Worm (Caenorhabditis elegans) whole organism, L4 larva: ENCODE results near the gene slc-17.4.
A peak's percentile ranks its signal among the peaks of the same experiment; 100 is the strongest.

Experiments used
- Y48G9A.11 ChIP-seq: fragments of 200-800 bp; sonication (Bioruptor generic); IDR thresholded peaks from 2 replicates; pipeline ENCODE4 v1.3.6; 2022; ENCODE audit warnings: missing genetic modification reagents, missing genetic modification characterization, missing compliant biosample characterization
- ceh-44 ChIP-seq: fragments of 200-800 bp; sonication (Bioruptor generic); IDR thresholded peaks from 2 replicates; pipeline ENCODE4 v1.3.6; 2022; ENCODE audit warnings: missing genetic modification reagents, missing genetic modification characterization, missing compliant biosample characterization
- lsy-2 ChIP-seq, 2 experiments: fragments of 150-350 bp in 1 of 2; sonication (generic microtip) in 1 of 2; optimal IDR thresholded peaks; 2 replicates each; lab custom pipeline; 2014 to 2017; ENCODE audit warnings: missing biosample characterization in 2 of 2, missing genetic modification characterization in 2 of 2
- madf-9 ChIP-seq: fragments of 200-800 bp; sonication (Bioruptor generic); conservative IDR thresholded peaks from 2 replicates; pipeline ENCODE4 v1.3.6; 2022; ENCODE audit warnings: missing genetic modification reagents, missing genetic modification characterization, missing compliant biosample characterization
- mdl-1 ChIP-seq, 2 experiments: fragments of 150-350 bp in 1 of 2; sonication (generic microtip) in 1 of 2; optimal IDR thresholded peaks; 2 replicates each; lab custom pipeline; 2014 to 2017; ENCODE audit warnings: missing biosample characterization in 2 of 2, missing genetic modification characterization in 2 of 2
- nhr-11 ChIP-seq: fragments of 150-350 bp; optimal IDR thresholded peaks from 2 replicates; lab custom pipeline; 2014; ENCODE audit warnings: missing biosample characterization, missing genetic modification characterization
- snpc-4 ChIP-seq: fragments of 150-350 bp; optimal IDR thresholded peaks from 2 replicates; lab custom pipeline; 2014; ENCODE audit warnings: missing biosample characterization, missing genetic modification characterization
- tag-97 ChIP-seq: fragments of 200-800 bp; sonication (Bioruptor generic); IDR thresholded peaks from 2 replicates; pipeline ENCODE4 v1.3.6; 2022; ENCODE audit warnings: missing genetic modification characterization, missing compliant biosample characterization
- unc-62 ChIP-seq, 3 experiments: fragments of 150-350 bp in 1 of 3; sonication (generic microtip); optimal IDR thresholded peaks in 2 of 3; peaks in 1 of 3; 1 replicate in 1 of 3; 2 replicates in 2 of 3; lab custom pipeline; 2014 to 2017; ENCODE audit warnings: missing biosample characterization in 3 of 3, missing genetic modification characterization in 3 of 3, missing genetic modification reagents in 3 of 3, missing genotype in 1 of 3
- zag-1 ChIP-seq: fragments of 150-350 bp; optimal IDR thresholded peaks from 2 replicates; lab custom pipeline; 2014; ENCODE audit warnings: missing biosample characterization, missing genetic modification characterization

DNA sequence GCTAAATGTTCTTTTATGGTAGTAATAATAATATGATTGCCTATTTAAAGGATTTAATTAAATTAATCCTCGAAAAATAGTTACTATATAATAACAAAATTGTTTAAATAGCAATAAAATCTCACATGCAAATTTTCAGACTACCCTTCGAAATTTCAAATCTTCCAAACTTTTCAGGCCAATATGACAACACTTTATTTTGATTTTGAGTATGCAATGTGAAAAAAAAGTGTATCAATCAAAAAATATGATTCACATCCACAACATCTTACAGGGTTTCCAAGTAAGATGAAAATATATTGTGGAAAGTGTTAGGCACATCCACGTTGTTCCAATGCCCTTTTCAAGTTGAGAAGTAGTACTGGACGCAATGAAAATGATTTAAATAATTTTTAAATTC lies 20.3 kb upstream of the slc-17.4 start, which contains the start of gene snf-9:
- TF ChIP-seq ceh-44, result no peak
- TF ChIP-seq zag-1 (tag; lab: Kevin White, UChicago), result no peak
- no peak for TF ChIP-seq tag-97
- TF ChIP-seq mdl-1 (tag; optimal IDR thresholded peaks at IDR 0.05; lab: Kevin White, UChicago), result no peak
- no peak for TF ChIP-seq snpc-4
- TF ChIP-seq unc-62 (GFP tag; optimal IDR thresholded peaks at IDR 0.05 in 1 of 2; lab: Kevin White, UChicago), result peak in 1 of 2 experiments; percentile 15
- TF ChIP-seq unc-62 (tag; optimal IDR thresholded peaks at IDR 0.05; lab: Kevin White, UChicago), result no peak
- no peak for TF ChIP-seq lsy-2 (tag; optimal IDR thresholded peaks at IDR 0.05; lab: Kevin White, UChicago)
- TF ChIP-seq Y48G9A.11, result no peak
- TF ChIP-seq nhr-11 (tag; lab: Kevin White, UChicago), result no peak
- no peak for TF ChIP-seq madf-9 (GFP tag; lab: Robert Waterston, UW)
